Worm (Caenorhabditis elegans) whole organism, L4 larva: ENCODE measurements around the gene Y50D4A.6.

Source experiments
- T26A8.4 ChIP-seq: fragments of 200-800 bp; sonication (Bioruptor generic); IDR thresholded peaks from 2 replicates; pipeline ENCODE4 v1.3.6; 2022; ENCODE audit warnings: missing genetic modification characterization, missing compliant biosample characterization
- ZK337.2 ChIP-seq: fragments of 200-800 bp; sonication (Bioruptor generic); IDR thresholded peaks from 2 replicates; pipeline ENCODE4 v1.3.6; 2022; ENCODE audit warnings: missing genetic modification reagents, missing genetic modification characterization, missing compliant biosample characterization
- ama-1 ChIP-seq: fragments of 150-350 bp; optimal IDR thresholded peaks from 2 replicates; lab custom pipeline; 2014; ENCODE audit warnings: inconsistent platforms, mixed read lengths
- cey-2 ChIP-seq: sonication (generic microtip); optimal IDR thresholded peaks from 3 replicates; lab custom pipeline; 2017; ENCODE audit warnings: missing genetic modification characterization, mild to moderate bottlenecking, missing compliant biosample characterization, antibody characterized with exemption, borderline replicate concordance; ENCODE audit not compliant: insufficient read depth
- fos-1 ChIP-seq: fragments of 150-350 bp; optimal IDR thresholded peaks from 2 replicates; lab custom pipeline; 2014; ENCODE audit warnings: missing biosample characterization, missing genetic modification characterization
- hif-1 ChIP-seq, 2 experiments: sonication (generic microtip); optimal IDR thresholded peaks; 2 replicates each; lab custom pipeline; 2016 to 2017; ENCODE audit warnings: missing compliant biosample characterization in 2 of 2, missing genetic modification characterization in 2 of 2, missing genetic modification reagents in 2 of 2, missing genotype in 2 of 2, mild to moderate bottlenecking in 1 of 2
- lin-39 ChIP-seq: fragments of 150-350 bp; optimal IDR thresholded peaks from 2 replicates; lab custom pipeline; 2014; ENCODE audit warnings: missing biosample characterization, missing genetic modification reagents, missing genetic modification characterization
- lsy-2 ChIP-seq, 2 experiments: fragments of 150-350 bp in 1 of 2; sonication (generic microtip) in 1 of 2; optimal IDR thresholded peaks; 2 replicates each; lab custom pipeline; 2014 to 2017; ENCODE audit warnings: missing biosample characterization in 2 of 2, missing genetic modification characterization in 2 of 2
- nhr-111 ChIP-seq: fragments of 200-800 bp; sonication (Bioruptor generic); optimal IDR thresholded peaks from 2 replicates; lab custom pipeline; 2018; ENCODE audit warnings: mild to moderate bottlenecking, missing genetic modification characterization, missing compliant biosample characterization
- nhr-28 ChIP-seq: fragments of 150-350 bp; optimal IDR thresholded peaks from 2 replicates; lab custom pipeline; 2014; ENCODE audit warnings: missing biosample characterization, missing genetic modification characterization
- snpc-4 ChIP-seq: fragments of 150-350 bp; optimal IDR thresholded peaks from 2 replicates; lab custom pipeline; 2014; ENCODE audit warnings: missing biosample characterization, missing genetic modification characterization
- tag-97 ChIP-seq: fragments of 200-800 bp; sonication (Bioruptor generic); IDR thresholded peaks from 2 replicates; pipeline ENCODE4 v1.3.6; 2022; ENCODE audit warnings: missing genetic modification characterization, missing compliant biosample characterization
- unc-39 ChIP-seq: sonication (generic microtip); optimal IDR thresholded peaks from 2 replicates; lab custom pipeline; 2017; ENCODE audit warnings: missing biosample characterization, missing genetic modification characterization
- unc-62 ChIP-seq, 3 experiments: fragments of 150-350 bp in 1 of 3; sonication (generic microtip); optimal IDR thresholded peaks in 2 of 3; peaks in 1 of 3; 1 replicate in 1 of 3; 2 replicates in 2 of 3; lab custom pipeline; 2014 to 2017; ENCODE audit warnings: missing biosample characterization in 3 of 3, missing genetic modification characterization in 3 of 3, missing genetic modification reagents in 3 of 3, missing genotype in 1 of 3

- peak; percentile 93 to 95 for TF ChIP-seq lsy-2 (tag; optimal IDR thresholded peaks at IDR 0.05; lab: Kevin White, UChicago)
- peak; percentile 63 for TF ChIP-seq fos-1 (tag; lab: Kevin White, UChicago)
- peak; percentile 1 for TF ChIP-seq ama-1
- peak; percentile 99 for TF ChIP-seq T26A8.4 (GFP tag; lab: Robert Waterston, UW)
- TF ChIP-seq snpc-4, result no peak
- peak; percentile 45 to 100 for TF ChIP-seq unc-62 (GFP tag; optimal IDR thresholded peaks at IDR 0.05 in 1 of 2; lab: Kevin White, UChicago)
- no peak for TF ChIP-seq unc-62 (tag; optimal IDR thresholded peaks at IDR 0.05; lab: Kevin White, UChicago)
- peak; percentile 93 to 95 for TF ChIP-seq hif-1 (tag; optimal IDR thresholded peaks at IDR 0.05; lab: Kevin White, UChicago)
- peak; percentile 83 for TF ChIP-seq ZK337.2
- TF ChIP-seq lin-39, result peak; percentile 3
- peak; percentile 97 for TF ChIP-seq nhr-28 (tag; lab: Kevin White, UChicago)
- TF ChIP-seq nhr-111 (GFP tag; lab: Kevin White, UChicago), result no peak
- TF ChIP-seq cey-2 (tag; lab: Kevin White, UChicago), result no peak
- no peak for TF ChIP-seq tag-97 (GFP tag; lab: Robert Waterston, UW)
- peak; percentile 69 for TF ChIP-seq unc-39 (tag; lab: Kevin White, UChicago)
These were observed 47.7 kb downstream of the Y50D4A.6 start for ce11 chrV:1151324-1151742.
